Worm (Caenorhabditis elegans) whole organism, early embryonic: ENCODE data around the gene utp-20.

Experiments used
- B0310.2 ChIP-seq: sonication (generic microtip); optimal IDR thresholded peaks from 2 replicates; lab custom pipeline; 2016; ENCODE audit warnings: mild to moderate bottlenecking, missing genetic modification characterization, missing compliant biosample characterization
- aly-1 ChIP-seq: sonication (generic microtip); optimal IDR thresholded peaks from 2 replicates; lab custom pipeline; 2016; ENCODE audit warnings: missing genetic modification characterization, missing compliant biosample characterization
- ama-1 ChIP-seq: fragments of 150-350 bp; optimal IDR thresholded peaks from 2 replicates; lab custom pipeline; 2014
- hmg-4 ChIP-seq: fragments of 200-800 bp; sonication (Bioruptor generic); optimal IDR thresholded peaks from 2 replicates; lab custom pipeline; 2018; ENCODE audit warnings: mild to moderate bottlenecking, missing genetic modification characterization, missing compliant biosample characterization
- hnd-1 ChIP-seq: sonication (generic microtip); optimal IDR thresholded peaks from 2 replicates; lab custom pipeline; 2016; ENCODE audit warnings: missing genetic modification characterization, missing compliant biosample characterization
- scrt-1 ChIP-seq: fragments of 200-800 bp; sonication (Bioruptor generic); IDR thresholded peaks from 2 replicates; pipeline ENCODE4 v1.3.6; 2022; ENCODE audit warnings: missing genetic modification characterization, missing compliant biosample characterization
- tbx-11 ChIP-seq: fragments of 200-800 bp; sonication (Bioruptor generic); IDR thresholded peaks from 2 replicates; pipeline ENCODE4 v1.3.6; 2022; ENCODE audit warnings: missing genetic modification characterization, missing compliant biosample characterization

DNA sequence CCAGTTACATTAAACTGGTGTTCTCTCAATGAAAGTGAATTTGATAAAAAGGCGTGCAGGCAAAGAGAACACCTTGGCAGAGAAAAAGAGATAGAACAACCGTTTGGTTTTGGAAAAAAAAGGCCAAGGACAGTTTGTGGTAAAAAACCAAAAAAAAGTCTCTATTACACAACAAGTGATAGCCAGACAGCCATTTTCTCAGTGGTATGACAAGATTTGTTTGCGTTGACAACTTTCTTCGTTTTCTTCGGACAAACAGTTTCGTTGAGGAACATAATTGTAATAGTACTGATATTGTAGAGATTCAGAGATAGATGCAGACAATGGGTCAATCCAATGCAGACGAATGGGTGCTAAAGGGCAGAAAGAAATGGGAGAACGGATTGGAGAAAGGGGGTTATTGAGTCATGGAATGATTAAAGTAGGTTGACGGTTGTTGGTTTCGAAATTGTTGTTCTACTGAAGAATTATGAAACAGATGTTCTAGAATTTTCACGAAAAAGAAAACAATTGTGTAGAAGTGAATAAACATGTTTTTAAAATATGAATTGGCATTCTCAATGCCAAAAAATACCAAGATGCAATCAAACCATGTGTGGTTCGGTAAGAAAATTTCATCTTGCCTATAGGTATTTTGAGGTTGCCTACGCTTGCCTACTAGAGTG, 26.2 kb downstream of the utp-20 start:
- TF ChIP-seq hmg-4 (GFP tag; lab: Kevin White, UChicago) (no peak), B0310.2 (no peak), aly-1 (tag; lab: Kevin White, UChicago) (no peak), hnd-1 (tag; lab: Kevin White, UChicago) (no peak), tbx-11 (GFP tag; lab: Robert Waterston, UW) (no peak), scrt-1 (no peak), ama-1 (lab: Kevin White, UChicago) (no peak)
